Worm (Caenorhabditis elegans): ENCODE measurements around the gene C17G10.6.

- no peak for TF ChIP-seq dao-5 (tag; optimal IDR thresholded peaks at IDR 0.05)
- TF ChIP-seq W03F9.2 (tag; optimal IDR thresholded peaks at IDR 0.05): no peak
- no peak for TF ChIP-seq him-1 (tag; optimal IDR thresholded peaks at IDR 0.05)
These were observed 17.3 kb downstream of the C17G10.6 start, which contains the start of gene lys-8 for ce11 chrII:5585788-5586187.
